Worm (Caenorhabditis elegans) whole organism, L1 larva: Measurements from ENCODE around the gene F43C1.5.

Source experiments
- C16A3.4 ChIP-seq: fragments of 150-350 bp; optimal IDR thresholded peaks from 2 replicates; lab custom pipeline; 2014; ENCODE audit warnings: missing biosample characterization, missing genetic modification characterization
- C34B4.2 ChIP-seq: sonication (generic microtip); optimal IDR thresholded peaks from 2 replicates; lab custom pipeline; 2017; ENCODE audit warnings: mild to moderate bottlenecking, missing genetic modification characterization, missing compliant biosample characterization
- Y116A8C.19 ChIP-seq: sonication (generic microtip); optimal IDR thresholded peaks from 2 replicates; lab custom pipeline; 2016; ENCODE audit warnings: missing compliant biosample characterization, missing genetic modification characterization, borderline replicate concordance
- ceh-88 ChIP-seq: fragments of 200-800 bp; sonication (Bioruptor generic); IDR thresholded peaks from 2 replicates; pipeline ENCODE4 v1.3.6; 2022; ENCODE audit warnings: missing genetic modification characterization, missing compliant biosample characterization
- ceh-90 ChIP-seq: sonication (generic microtip); optimal IDR thresholded peaks from 2 replicates; lab custom pipeline; 2016; ENCODE audit warnings: missing genetic modification characterization, missing compliant biosample characterization
- dpl-1 ChIP-seq, 3 experiments: fragments of 150-350 bp in 2 of 3; sonication (generic microtip) in 1 of 3; optimal IDR thresholded peaks; 2 replicates each; lab custom pipeline; 2014 to 2017; ENCODE audit warnings: missing biosample characterization in 3 of 3, missing genetic modification characterization in 3 of 3, missing genetic modification reagents in 3 of 3
- efl-1 ChIP-seq, 4 experiments: fragments of 150-350 bp; optimal IDR thresholded peaks in 3 of 4; peaks in 1 of 4; 1 replicate in 1 of 4; 2 replicates in 3 of 4; lab custom pipeline; 2014; ENCODE audit warnings: missing biosample characterization in 2 of 4, missing genetic modification characterization in 2 of 4, missing genetic modification reagents in 2 of 4
- efl-3 ChIP-seq: fragments of 200-800 bp; sonication (Bioruptor generic); optimal IDR thresholded peaks from 2 replicates; lab custom pipeline; 2018; ENCODE audit warnings: mild to moderate bottlenecking, missing genetic modification characterization, missing compliant biosample characterization
- egl-13 ChIP-seq: sonication (generic microtip); optimal IDR thresholded peaks from 2 replicates; lab custom pipeline; 2016; ENCODE audit warnings: missing genotype, missing genetic modification reagents, missing genetic modification characterization, missing compliant biosample characterization
- elt-2 ChIP-seq: sonication (generic microtip); optimal IDR thresholded peaks from 2 replicates; lab custom pipeline; 2016; ENCODE audit warnings: missing genetic modification characterization, mild to moderate bottlenecking, inconsistent platforms, missing compliant biosample characterization, missing genetic modification reagents
- elt-3 ChIP-seq, 6 experiments: fragments of 150-350 bp in 1 of 6; sonication (generic microtip); optimal IDR thresholded peaks; 2 replicates each; lab custom pipeline; 2017 to 2018; ENCODE audit warnings: missing biosample characterization in 6 of 6, missing genetic modification characterization in 6 of 6, inconsistent platforms in 1 of 6
- ets-5 ChIP-seq: fragments of 200-800 bp; sonication (Bioruptor generic); IDR thresholded peaks from 2 replicates; pipeline ENCODE4 v1.3.6; 2022; ENCODE audit warnings: missing genetic modification characterization, missing compliant biosample characterization
- fkh-10 ChIP-seq: sonication (generic microtip); optimal IDR thresholded peaks from 2 replicates; lab custom pipeline; 2017; ENCODE audit warnings: missing biosample characterization, missing genetic modification reagents, missing genetic modification characterization
- fos-1 ChIP-seq: fragments of 150-350 bp; optimal IDR thresholded peaks from 2 replicates; lab custom pipeline; 2014; ENCODE audit warnings: missing biosample characterization, missing genetic modification characterization
- grh-1 ChIP-seq: fragments of 200-800 bp; sonication (Bioruptor generic); IDR thresholded peaks from 2 replicates; pipeline ENCODE4 v1.3.6; 2022; ENCODE audit warnings: missing genetic modification reagents, missing genetic modification characterization, missing compliant biosample characterization
- hlh-17 ChIP-seq: fragments of 200-800 bp; sonication (Bioruptor generic); optimal IDR thresholded peaks from 2 replicates; lab custom pipeline; 2018; ENCODE audit warnings: missing genetic modification characterization, mild to moderate bottlenecking, missing compliant biosample characterization, moderate library complexity, borderline replicate concordance
- hlh-4 ChIP-seq: sonication (generic microtip); optimal IDR thresholded peaks from 2 replicates; lab custom pipeline; 2016; ENCODE audit warnings: mild to moderate bottlenecking, missing genetic modification characterization, missing compliant biosample characterization
- hpl-2 ChIP-seq: fragments of 150-350 bp; optimal IDR thresholded peaks from 2 replicates; lab custom pipeline; 2014; ENCODE audit warnings: missing biosample characterization, missing genetic modification reagents, missing genetic modification characterization
- irx-1 ChIP-seq: sonication (generic microtip); optimal IDR thresholded peaks from 2 replicates; lab custom pipeline; 2016; ENCODE audit warnings: missing genetic modification characterization, missing compliant biosample characterization
- isw-1 ChIP-seq: fragments of 200-800 bp; sonication (Bioruptor generic); IDR thresholded peaks from 2 replicates; pipeline ENCODE4 v1.3.6; 2022; ENCODE audit warnings: missing genetic modification characterization, missing compliant biosample characterization
- lin-13 ChIP-seq: fragments of 150-350 bp; optimal IDR thresholded peaks from 2 replicates; lab custom pipeline; 2014; ENCODE audit warnings: missing biosample characterization, missing genetic modification reagents, missing genetic modification characterization
- lin-14 ChIP-seq: fragments of 200-800 bp; sonication (Bioruptor generic); optimal IDR thresholded peaks from 2 replicates; lab custom pipeline; 2018; ENCODE audit warnings: mild to moderate bottlenecking, missing genetic modification characterization, moderate library complexity, missing compliant biosample characterization
- lin-35 ChIP-seq, 2 experiments: fragments of 150-350 bp; optimal IDR thresholded peaks; 2 replicates each; lab custom pipeline; 2014; ENCODE audit warnings: missing biosample characterization in 2 of 2, missing genetic modification characterization in 2 of 2, missing genetic modification reagents in 2 of 2
- mab-9 ChIP-seq: fragments of 200-800 bp; sonication (Bioruptor generic); IDR thresholded peaks from 2 replicates; pipeline ENCODE4 v1.3.6; 2022; ENCODE audit warnings: missing genetic modification reagents, missing genetic modification characterization, missing compliant biosample characterization
- mef-2 ChIP-seq: fragments of 150-350 bp; optimal IDR thresholded peaks from 2 replicates; lab custom pipeline; 2014; ENCODE audit warnings: missing biosample characterization, missing genetic modification characterization
- nhr-12 ChIP-seq: sonication (generic microtip); optimal IDR thresholded peaks from 2 replicates; lab custom pipeline; 2017; ENCODE audit warnings: missing biosample characterization, missing genetic modification characterization
- nhr-19 ChIP-seq: fragments of 200-800 bp; sonication (Bioruptor generic); conservative IDR thresholded peaks from 2 replicates; pipeline ENCODE4 v1.3.6; 2022; ENCODE audit warnings: missing genetic modification characterization, missing compliant biosample characterization
- nhr-71 ChIP-seq: sonication (generic microtip); optimal IDR thresholded peaks from 2 replicates; lab custom pipeline; 2016; ENCODE audit warnings: mild to moderate bottlenecking, missing genetic modification characterization, moderate library complexity, missing compliant biosample characterization
- nhr-76 ChIP-seq: sonication (generic microtip); optimal IDR thresholded peaks from 2 replicates; lab custom pipeline; 2017; ENCODE audit warnings: missing biosample characterization, missing genetic modification characterization
- nhr-85 ChIP-seq: sonication (generic microtip); peaks from one replicate; lab custom pipeline; 2016; ENCODE audit warnings: missing genetic modification characterization, inconsistent platforms, missing compliant biosample characterization
- nhr-90 ChIP-seq: sonication (generic microtip); optimal IDR thresholded peaks from 2 replicates; lab custom pipeline; 2016; ENCODE audit warnings: mild to moderate bottlenecking, missing genetic modification characterization, missing compliant biosample characterization; ENCODE audit not compliant: poor library complexity
- pqm-1 ChIP-seq: sonication (generic microtip); optimal IDR thresholded peaks from 3 replicates; lab custom pipeline; 2017; ENCODE audit warnings: missing biosample characterization, missing genetic modification characterization
- rnt-1 ChIP-seq: sonication (generic microtip); optimal IDR thresholded peaks from 2 replicates; lab custom pipeline; 2016; ENCODE audit warnings: mild to moderate bottlenecking, missing genetic modification characterization, moderate library complexity, missing compliant biosample characterization
- skn-1 ChIP-seq: fragments of 150-350 bp; optimal IDR thresholded peaks from 2 replicates; lab custom pipeline; 2014; ENCODE audit warnings: missing biosample characterization, missing genetic modification characterization
- snpc-4 ChIP-seq: fragments of 150-350 bp; optimal IDR thresholded peaks from 2 replicates; lab custom pipeline; 2014; ENCODE audit warnings: missing biosample characterization, missing genetic modification characterization
- sptf-1 ChIP-seq: fragments of 150-350 bp; optimal IDR thresholded peaks from 2 replicates; lab custom pipeline; 2014; ENCODE audit warnings: missing biosample characterization, missing genetic modification characterization
- tbx-2 ChIP-seq: sonication (generic microtip); optimal IDR thresholded peaks from 2 replicates; lab custom pipeline; 2016; ENCODE audit warnings: missing genetic modification characterization, missing compliant biosample characterization
- tlp-1 ChIP-seq: fragments of 150-350 bp; optimal IDR thresholded peaks from 2 replicates; lab custom pipeline; 2014; ENCODE audit warnings: missing biosample characterization, missing genetic modification characterization
- unc-30 ChIP-seq: sonication (generic microtip); optimal IDR thresholded peaks from 2 replicates; lab custom pipeline; 2017; ENCODE audit warnings: missing biosample characterization, missing genetic modification characterization
- unc-62 ChIP-seq: fragments of 150-350 bp; optimal IDR thresholded peaks from 2 replicates; lab custom pipeline; 2014; ENCODE audit warnings: missing biosample characterization, missing genetic modification reagents, missing genetic modification characterization
- unc-98 ChIP-seq: fragments of 200-800 bp; sonication (Bioruptor generic); IDR thresholded peaks from 2 replicates; pipeline ENCODE4 v1.3.6; 2022; ENCODE audit warnings: missing genetic modification characterization, missing compliant biosample characterization
- vab-15 ChIP-seq: sonication (generic microtip); optimal IDR thresholded peaks from 2 replicates; lab custom pipeline; 2017; ENCODE audit warnings: missing genotype, mild to moderate bottlenecking, missing genetic modification characterization, missing compliant biosample characterization
- zag-1 ChIP-seq: fragments of 150-350 bp; optimal IDR thresholded peaks from 2 replicates; lab custom pipeline; 2014; ENCODE audit warnings: missing biosample characterization, missing genetic modification characterization
- zip-4 ChIP-seq: fragments of 200-800 bp; sonication (Bioruptor generic); optimal IDR thresholded peaks from 2 replicates; lab custom pipeline; 2018; ENCODE audit warnings: mild to moderate bottlenecking, missing genetic modification characterization, moderate library complexity, missing compliant biosample characterization
- ztf-4 ChIP-seq: fragments of 150-350 bp; optimal IDR thresholded peaks from 2 replicates; lab custom pipeline; 2014; ENCODE audit warnings: missing biosample characterization, missing genetic modification characterization

The F43C1.5 gene

DNA sequence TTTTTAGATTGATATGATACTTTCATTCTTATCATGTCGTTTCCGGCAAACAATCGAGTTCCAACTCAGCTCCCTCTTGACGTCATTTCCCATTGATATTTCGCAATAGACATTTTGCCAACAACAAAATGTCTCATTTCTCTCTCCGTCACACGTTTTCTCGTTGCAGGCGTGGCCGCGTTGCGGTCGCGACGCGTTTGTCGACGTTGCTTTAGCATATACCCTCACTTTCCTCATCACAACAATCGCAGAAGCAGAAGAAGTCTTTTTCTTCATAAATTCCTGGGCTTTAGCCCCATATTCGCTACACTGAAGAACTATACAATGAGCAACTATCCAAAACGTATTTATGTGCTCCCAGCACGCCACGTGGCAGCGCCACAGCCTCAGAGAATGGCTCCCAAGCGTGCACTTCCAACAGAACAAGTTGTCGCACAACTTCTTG is 35.3 kb upstream of the F43C1.5 start, which contains the start of gene xbp-1 (continued):
- TF ChIP-seq nhr-19 (GFP tag; lab: Robert Waterston, UW) (peak; percentile 67), skn-1 (tag; lab: Kevin White, UChicago) (peak; percentile 95), snpc-4 (tag; lab: Kevin White, UChicago) (peak; percentile 69), hlh-17 (no peak), pqm-1 (tag; lab: Kevin White, UChicago) (peak; percentile 79), efl-1 (optimal IDR thresholded peaks at IDR 0.05; lab: Kevin White, UChicago) (peak; percentile 76 to 86), efl-1 (GFP tag; optimal IDR thresholded peaks at IDR 0.05 in 1 of 2; lab: Kevin White, UChicago) (peak; percentile 67 to 95), tlp-1 (tag; lab: Kevin White, UChicago) (no peak), elt-3 (tag; optimal IDR thresholded peaks at IDR 0.05; lab: Kevin White, UChicago) (peak in 4 of 6 experiments; percentile 25 to 75 (median 64)), unc-98 (0 out of 2 replicates have a peak, but pooled peaks have one; percentile 31), egl-13 (tag; lab: Kevin White, UChicago) (peak; percentile 68)

DNA sequence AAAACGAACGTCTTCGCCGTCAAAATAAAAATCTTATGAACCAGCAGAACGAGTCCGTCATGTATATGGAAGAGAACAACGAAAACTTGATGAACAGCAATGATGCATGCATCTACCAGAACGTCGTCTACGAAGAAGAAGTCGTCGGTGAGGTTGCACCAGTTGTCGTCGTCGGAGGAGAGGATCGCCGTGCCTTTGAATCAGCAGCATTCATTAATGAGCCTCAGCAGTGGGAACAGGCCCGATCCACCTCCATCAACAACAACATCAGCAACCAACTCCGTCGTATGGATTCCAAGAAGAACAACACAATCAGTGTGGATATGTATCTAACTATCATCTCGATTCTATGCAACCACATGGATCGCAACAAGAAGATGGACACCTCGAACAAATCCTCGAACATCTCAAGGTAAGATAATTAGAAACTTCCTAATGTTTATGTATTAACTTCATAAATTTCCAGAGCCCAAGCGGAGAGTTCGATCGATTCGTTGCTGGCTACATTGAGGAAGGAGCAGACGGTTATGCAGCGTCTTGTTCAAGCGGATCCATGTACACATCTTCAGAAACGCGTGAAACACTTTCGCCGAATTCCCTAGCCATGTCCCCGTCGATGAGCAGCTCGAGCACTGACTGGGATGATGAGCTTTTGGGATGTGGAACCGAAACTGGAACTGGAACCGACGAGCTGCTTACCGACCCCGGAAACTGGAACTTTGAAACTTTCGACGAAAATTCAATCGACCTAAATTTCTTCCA is 34.4 kb upstream of the F43C1.5 start:
- TF ChIP-seq mab-9, result 0 out of 2 replicates have a peak, but pooled peaks have one; percentile 1
- TF ChIP-seq rnt-1 (tag; lab: Kevin White, UChicago), result peak; percentile 14
- TF ChIP-seq fkh-10 (GFP tag; lab: Kevin White, UChicago), result no peak
- no peak for TF ChIP-seq C34B4.2 (tag; lab: Kevin White, UChicago)
- TF ChIP-seq zag-1, result no peak
- no peak for TF ChIP-seq grh-1 (GFP tag; lab: Robert Waterston, UW)
- TF ChIP-seq efl-3 (GFP tag; lab: Kevin White, UChicago), result no peak
- no peak for TF ChIP-seq ets-5 (GFP tag; lab: Robert Waterston, UW)
- TF ChIP-seq ztf-4 (tag; lab: Kevin White, UChicago), result peak; percentile 34
- TF ChIP-seq unc-98, result no peak
- peak; percentile 72 for TF ChIP-seq nhr-85 (tag; lab: Kevin White, UChicago)

DNA sequence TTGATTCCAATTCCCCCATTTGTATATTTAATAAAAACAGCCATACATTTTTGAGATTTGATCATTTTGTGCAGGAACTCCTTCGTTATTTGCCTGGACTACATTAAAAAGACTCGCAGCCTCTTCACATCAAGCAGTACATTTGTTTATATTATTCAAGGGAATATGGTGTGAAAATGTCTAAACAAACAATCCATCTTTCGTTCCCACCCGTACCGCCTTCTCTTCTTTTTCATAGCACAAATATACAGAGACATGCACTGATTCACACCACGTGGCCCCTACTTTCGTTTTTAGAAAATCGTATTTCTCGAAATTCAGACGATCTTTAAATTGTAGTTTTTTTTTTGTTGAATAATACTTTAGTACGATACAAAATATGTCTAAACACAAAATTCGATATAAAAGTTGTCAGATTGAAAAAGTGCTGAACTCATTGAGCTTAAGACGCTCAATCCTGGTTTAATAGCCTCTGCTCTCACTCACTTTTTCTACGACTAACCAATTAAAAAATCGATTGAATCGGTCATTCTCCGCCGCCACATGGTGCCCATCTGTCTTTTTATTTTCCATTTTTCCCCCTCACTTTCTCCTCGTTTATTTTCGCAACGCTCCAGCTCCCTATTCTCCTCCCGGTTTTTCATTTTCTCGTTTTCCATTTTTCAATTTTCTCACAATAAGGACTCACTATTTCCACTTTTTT is 33.5 kb upstream of the F43C1.5 start:
- no peak for TF ChIP-seq unc-62 (GFP tag; lab: Kevin White, UChicago)
- no peak for TF ChIP-seq nhr-12 (tag; lab: Kevin White, UChicago)
- TF ChIP-seq ceh-88 (GFP tag; lab: Robert Waterston, UW), result no peak
- no peak for TF ChIP-seq hlh-4
- TF ChIP-seq mab-9, result no peak
- no peak for TF ChIP-seq sptf-1
- no peak for TF ChIP-seq unc-98
- peak; percentile 35 for TF ChIP-seq irx-1 (tag; lab: Kevin White, UChicago)
- peak; percentile 72 for TF ChIP-seq ztf-4 (tag; lab: Kevin White, UChicago)
- TF ChIP-seq nhr-19 (GFP tag; lab: Robert Waterston, UW), result peak; percentile 60
- TF ChIP-seq lin-35 (GFP tag; optimal IDR thresholded peaks at IDR 0.05; lab: Kevin White, UChicago), result peak in 1 of 2 experiments; percentile 34
- TF ChIP-seq C16A3.4 (tag; lab: Kevin White, UChicago), result peak; percentile 43
- no peak for TF ChIP-seq mef-2 (tag; lab: Kevin White, UChicago)
- TF ChIP-seq lin-14, result peak; percentile 22
- peak; percentile 5 for TF ChIP-seq tbx-2 (tag; lab: Kevin White, UChicago)
- peak; percentile 35 for TF ChIP-seq fos-1 (tag; lab: Kevin White, UChicago)
- TF ChIP-seq nhr-71 (tag; lab: Kevin White, UChicago), result peak; percentile 83
- no peak for TF ChIP-seq Y116A8C.19 (tag; lab: Kevin White, UChicago)
- TF ChIP-seq unc-30 (tag; lab: Kevin White, UChicago), result no peak
- TF ChIP-seq isw-1, result no peak
- TF ChIP-seq dpl-1 (GFP tag; optimal IDR thresholded peaks at IDR 0.05; lab: Kevin White, UChicago), result no peak
- no peak for TF ChIP-seq nhr-76 (tag; lab: Kevin White, UChicago)
- peak; percentile 44 to 50 for TF ChIP-seq efl-1 (optimal IDR thresholded peaks at IDR 0.05; lab: Kevin White, UChicago)
- TF ChIP-seq efl-1 (GFP tag; optimal IDR thresholded peaks at IDR 0.05 in 1 of 2; lab: Kevin White, UChicago), result peak in 1 of 2 experiments; percentile 8
- peak; percentile 25 for TF ChIP-seq lin-13 (GFP tag; lab: Kevin White, UChicago)
- peak; percentile 39 for TF ChIP-seq hpl-2
- TF ChIP-seq zip-4 (GFP tag; lab: Kevin White, UChicago), result peak; percentile 28
- TF ChIP-seq vab-15 (tag; lab: Kevin White, UChicago), result no peak
- peak; percentile 63 for TF ChIP-seq nhr-90 (tag; lab: Kevin White, UChicago)
- no peak for TF ChIP-seq ceh-90 (tag; lab: Kevin White, UChicago)
- peak; percentile 60 for TF ChIP-seq elt-2
